Fruit fly (Drosophila melanogaster) whole organism: Measurements from ENCODE around the gene CG9132.

Experiments
- CG8478 ChIP-seq: fragments of >200 bp; optimal IDR thresholded peaks from 2 replicates; lab custom pipeline; 2018; ENCODE audit warnings: inconsistent platforms
- Dll ChIP-seq: fragments of >200 bp; optimal IDR thresholded peaks from 2 replicates; lab custom pipeline; 2017
- EcR ChIP-seq, 2 experiments: fragments of >200 bp; optimal IDR thresholded peaks; 2 replicates each; lab custom pipeline; 2017; ENCODE audit warnings: missing biosample characterization in 2 of 2, missing genetic modification characterization in 2 of 2, missing genetic modification reagents in 2 of 2
- pan ChIP-seq: fragments of >200 bp; optimal IDR thresholded peaks from 2 replicates; lab custom pipeline; 2017
- psq ChIP-seq: fragments of >200 bp; optimal IDR thresholded peaks from 2 replicates; lab custom pipeline; 2017
- usp ChIP-seq: fragments of >200 bp; optimal IDR thresholded peaks from 2 replicates; lab custom pipeline; 2017; ENCODE audit warnings: missing biosample characterization, missing genetic modification characterization, mixed read lengths

CG9132 gene

dm6 chrX:16800530-16801027 lies at the start of gene CG9132, which contains the start of gene CG4789:
Gene CG9132, minus strand, starts transcription at chrX:16800710.
Gene CG4789, plus strand, starts transcription at chrX:16800930.
- TF ChIP-seq usp (GFP tag; lab: Kevin White, UChicago) (no peak), pan (lab: Kevin White, UChicago) (no peak), EcR (GFP tag; optimal IDR thresholded peaks at IDR 0.05; lab: Kevin White, UChicago) (no peak), Dll (lab: Kevin White, UChicago) (no peak)

- TF ChIP-seq EcR (GFP tag; optimal IDR thresholded peaks at IDR 0.05; lab: Kevin White, UChicago), result no peak
Measured at dm6 chrX:16849517-16849916, 49.0 kb upstream of the CG9132 start.

dm6 chrX:16848978-16849377 lies 48.5 kb upstream of the CG9132 start:
- TF ChIP-seq psq (lab: Kevin White, UChicago), result no peak
- TF ChIP-seq CG8478 (lab: Kevin White, UChicago), result no peak

- TF ChIP-seq pan (lab: Kevin White, UChicago) (no peak), psq (lab: Kevin White, UChicago) (no peak), usp (GFP tag; lab: Kevin White, UChicago) (no peak), CG8478 (lab: Kevin White, UChicago) (no peak), Dll (lab: Kevin White, UChicago) (no peak), EcR (GFP tag; optimal IDR thresholded peaks at IDR 0.05; lab: Kevin White, UChicago) (no peak)
Measured at dm6 chrX:16846575-16846974, 46.1 kb upstream of the CG9132 start.

- no peak for TF ChIP-seq Dll (lab: Kevin White, UChicago)
- TF ChIP-seq EcR (GFP tag; optimal IDR thresholded peaks at IDR 0.05; lab: Kevin White, UChicago), result no peak
- no peak for TF ChIP-seq usp (GFP tag; lab: Kevin White, UChicago)
- no peak for TF ChIP-seq CG8478 (lab: Kevin White, UChicago)
- no peak for TF ChIP-seq psq (lab: Kevin White, UChicago)
- TF ChIP-seq pan (lab: Kevin White, UChicago), result no peak
Measured at dm6 chrX:16844295-16844694, 43.8 kb upstream of the CG9132 start, which contains the start of gene RSG7. Gene RSG7, minus strand, starts transcription at chrX:16844433.

- TF ChIP-seq EcR (GFP tag; optimal IDR thresholded peaks at IDR 0.05; lab: Kevin White, UChicago) (no peak), CG8478 (lab: Kevin White, UChicago) (no peak), psq (lab: Kevin White, UChicago) (no peak), usp (GFP tag; lab: Kevin White, UChicago) (no peak)
Measured at dm6 chrX:16839905-16840304, 39.4 kb upstream of the CG9132 start.

dm6 chrX:16839033-16839432 lies 38.5 kb upstream of the CG9132 start:
- TF ChIP-seq CG8478 (lab: Kevin White, UChicago), result no peak
- no peak for TF ChIP-seq usp (GFP tag; lab: Kevin White, UChicago)
- no peak for TF ChIP-seq pan (lab: Kevin White, UChicago)
- TF ChIP-seq psq (lab: Kevin White, UChicago), result no peak
- no peak for TF ChIP-seq EcR (GFP tag; optimal IDR thresholded peaks at IDR 0.05; lab: Kevin White, UChicago)
- no peak for TF ChIP-seq Dll (lab: Kevin White, UChicago)

dm6 chrX:16837588-16838178 lies 37.2 kb upstream of the CG9132 start:
- TF ChIP-seq CG8478 (lab: Kevin White, UChicago) (no peak), psq (lab: Kevin White, UChicago) (no peak), pan (lab: Kevin White, UChicago) (no peak)

dm6 chrX:16836805-16837333 lies 36.4 kb upstream of the CG9132 start:
- TF ChIP-seq pan (lab: Kevin White, UChicago), result no peak

dm6 chrX:16836091-16836799 lies 35.7 kb upstream of the CG9132 start:
- TF ChIP-seq EcR (GFP tag; optimal IDR thresholded peaks at IDR 0.05; lab: Kevin White, UChicago) (no peak), pan (lab: Kevin White, UChicago) (no peak), Dll (lab: Kevin White, UChicago) (no peak), psq (lab: Kevin White, UChicago) (no peak), usp (GFP tag; lab: Kevin White, UChicago) (no peak), CG8478 (lab: Kevin White, UChicago) (no peak)

dm6 chrX:16835304-16835703 lies 34.8 kb upstream of the CG9132 start, which contains the start of the genes CG13004 and CG46306:
Gene CG13004, minus strand, starts transcription at chrX:16835520.
Gene CG46306, minus strand, starts transcription at chrX:16835520.
- TF ChIP-seq pan (lab: Kevin White, UChicago) (no peak), CG8478 (lab: Kevin White, UChicago) (no peak), psq (lab: Kevin White, UChicago) (no peak), EcR (GFP tag; optimal IDR thresholded peaks at IDR 0.05; lab: Kevin White, UChicago) (no peak), usp (GFP tag; lab: Kevin White, UChicago) (no peak), Dll (lab: Kevin White, UChicago) (no peak)

- TF ChIP-seq usp (GFP tag; lab: Kevin White, UChicago), result no peak
- TF ChIP-seq Dll (lab: Kevin White, UChicago), result no peak
- no peak for TF ChIP-seq EcR (GFP tag; optimal IDR thresholded peaks at IDR 0.05; lab: Kevin White, UChicago)
- TF ChIP-seq CG8478 (lab: Kevin White, UChicago), result no peak
- TF ChIP-seq pan (lab: Kevin White, UChicago), result no peak
- TF ChIP-seq psq (lab: Kevin White, UChicago), result no peak
Measured at dm6 chrX:16834259-16834658, 33.7 kb upstream of the CG9132 start.
